Worm (Caenorhabditis elegans) whole organism, late embryonic: ENCODE results near the gene unc-62.

Experiments used
- dmd-4 ChIP-seq: sonication (generic microtip); optimal IDR thresholded peaks from 2 replicates; lab custom pipeline; 2016; ENCODE audit warnings: borderline replicate concordance, missing genetic modification characterization, missing compliant biosample characterization
- nhr-11 ChIP-seq: fragments of 150-350 bp; optimal IDR thresholded peaks from 2 replicates; lab custom pipeline; 2014; ENCODE audit warnings: missing biosample characterization, missing genetic modification characterization

DNA sequence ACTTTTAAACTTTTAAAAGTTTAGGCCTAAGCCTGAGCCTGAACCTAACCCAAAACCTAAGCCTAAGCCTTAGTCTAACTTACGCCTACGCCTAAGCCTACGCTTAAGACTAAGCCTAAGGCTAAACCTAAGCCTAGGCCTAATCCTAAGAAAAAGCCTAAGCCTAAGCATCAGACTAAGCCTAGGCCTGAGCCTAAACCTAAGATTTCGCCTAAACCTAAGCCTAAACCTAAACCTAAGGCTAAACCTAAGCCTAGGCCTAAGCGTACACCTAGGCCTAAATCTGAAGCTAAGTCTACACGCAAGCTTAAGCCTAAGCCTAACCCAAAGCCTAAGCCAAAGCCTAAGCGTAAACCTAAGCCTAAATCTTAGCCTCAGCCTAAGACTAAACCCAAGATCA is 13.1 kb downstream of the unc-62 start:
- no peak for TF ChIP-seq nhr-11
- TF ChIP-seq dmd-4 (tag; lab: Kevin White, UChicago), result no peak
